Worm (Caenorhabditis elegans) whole organism, young adult: ENCODE data around the gene txdc-12.2.
"Not testable (repeated sequence)": the region's sequence is repeated elsewhere in the genome, so short reads cannot be mapped to it uniquely, and the experiment has no call there.

Experiments
- die-1 ChIP-seq: sonication (generic microtip); optimal IDR thresholded peaks from 2 replicates; lab custom pipeline; 2016; ENCODE audit warnings: missing genotype, mild to moderate bottlenecking, missing genetic modification characterization, missing compliant biosample characterization
- egl-18 ChIP-seq: fragments of 200-800 bp; sonication (Bioruptor generic); IDR thresholded peaks from 2 replicates; pipeline ENCODE4 v1.3.6; 2022; ENCODE audit warnings: missing genetic modification reagents, missing genetic modification characterization, missing compliant biosample characterization
- ekl-4 ChIP-seq: fragments of 200-800 bp; sonication (Bioruptor generic); IDR thresholded peaks from 2 replicates; pipeline ENCODE4 v1.3.6; 2022; ENCODE audit warnings: missing genetic modification reagents, missing genetic modification characterization, missing compliant biosample characterization
- fkh-3 ChIP-seq: sonication (generic microtip); optimal IDR thresholded peaks from 2 replicates; lab custom pipeline; 2016; ENCODE audit warnings: mild to moderate bottlenecking, missing genetic modification characterization, missing compliant biosample characterization
- madf-10 ChIP-seq: sonication (generic microtip); optimal IDR thresholded peaks from 2 replicates; lab custom pipeline; 2016; ENCODE audit warnings: mild to moderate bottlenecking, missing genetic modification characterization, missing compliant biosample characterization
- snpc-1.3 ChIP-seq: sonication (generic microtip); optimal IDR thresholded peaks from 2 replicates; lab custom pipeline; 2017; ENCODE audit warnings: missing genetic modification characterization, mild to moderate bottlenecking, missing compliant biosample characterization, antibody characterized with exemption, moderate library complexity, missing genotype, missing genetic modification reagents; ENCODE audit not compliant: insufficient read depth
- snpc-3.4 ChIP-seq: sonication (generic microtip); optimal IDR thresholded peaks from 2 replicates; lab custom pipeline; 2017; ENCODE audit warnings: missing genetic modification characterization, mild to moderate bottlenecking, missing compliant biosample characterization, antibody characterized with exemption, moderate library complexity, missing genotype, missing genetic modification reagents
- tbx-9 ChIP-seq: sonication (generic microtip); optimal IDR thresholded peaks from 2 replicates; lab custom pipeline; 2016; ENCODE audit warnings: borderline replicate concordance, missing genetic modification characterization, inconsistent platforms, missing compliant biosample characterization
- unc-62 ChIP-seq: fragments of 150-350 bp; optimal IDR thresholded peaks from 2 replicates; lab custom pipeline; 2014; ENCODE audit warnings: missing biosample characterization, missing genetic modification reagents, missing genetic modification characterization

DNA sequence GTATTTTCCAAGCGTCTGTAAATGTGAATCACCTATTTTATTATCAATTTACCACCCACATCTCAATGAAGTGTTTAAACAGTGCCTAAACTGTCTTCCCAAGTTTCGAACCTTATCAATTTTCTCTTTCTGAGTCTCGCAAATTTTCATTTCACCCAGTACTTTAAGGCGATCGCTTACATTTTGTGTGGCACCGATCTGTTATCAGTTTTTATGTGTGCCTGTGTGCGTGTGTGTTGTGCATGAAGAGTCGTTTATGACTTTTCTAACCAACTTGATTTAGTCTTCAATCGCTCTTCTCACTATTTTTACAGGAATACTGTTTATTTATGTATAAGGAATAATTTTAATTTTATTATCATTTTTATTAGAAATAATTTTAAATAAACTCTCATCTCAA is 48.8 kb upstream of the txdc-12.2 start:
- TF ChIP-seq madf-10 (tag; lab: Kevin White, UChicago); snpc-3.4 (tag; lab: Kevin White, UChicago); fkh-3; egl-18; snpc-1.3 (tag; lab: Kevin White, UChicago); tbx-9 (tag; lab: Kevin White, UChicago); die-1; ekl-4; unc-62 (GFP tag; lab: Kevin White, UChicago): not testable (repeated sequence)
